Fruit fly (Drosophila melanogaster) whole organism, prepupa: ENCODE measurements around the gene pinta.
A peak's percentile ranks its signal among the peaks of the same experiment; 100 is the strongest.

Experiments used
- Blimp-1 ChIP-seq: fragments of 200-800 bp; sonication (Bioruptor generic); optimal IDR thresholded peaks from 3 replicates; lab custom pipeline; 2017; ENCODE audit warnings: missing biosample characterization, missing genetic modification characterization, mild to moderate bottlenecking, moderate library complexity, missing genetic modification reagents
- CG10669 ChIP-seq: fragments of 200-800 bp; sonication (Bioruptor generic); optimal IDR thresholded peaks from 3 replicates; lab custom pipeline; 2018; ENCODE audit warnings: missing biosample characterization, mild to moderate bottlenecking, missing genetic modification characterization, moderate library complexity
- CG11294 ChIP-seq: fragments of 200-800 bp; sonication (Bioruptor generic); IDR thresholded peaks from 2 replicates; pipeline ENCODE4 v1.3.6; 2022; ENCODE audit warnings: missing biosample characterization, missing genetic modification characterization
- CG11762 ChIP-seq: fragments of 200-800 bp; sonication (Bioruptor generic); optimal IDR thresholded peaks from 3 replicates; lab custom pipeline; 2016; ENCODE audit warnings: missing biosample characterization, missing genetic modification characterization; ENCODE audit not compliant: insufficient read depth
- CG11902 ChIP-seq: fragments of 200-800 bp; sonication (Bioruptor generic); optimal IDR thresholded peaks from 3 replicates; lab custom pipeline; 2016; ENCODE audit warnings: missing biosample characterization, missing genetic modification characterization
- CG15336 ChIP-seq: fragments of 200-800 bp; sonication (Bioruptor generic); IDR thresholded peaks from 2 replicates; pipeline ENCODE4 v1.3.6; 2022; ENCODE audit warnings: missing biosample characterization, missing genetic modification characterization
- CG16779 ChIP-seq: fragments of 200-800 bp; sonication (Bioruptor generic); optimal IDR thresholded peaks from 3 replicates; lab custom pipeline; 2017; ENCODE audit warnings: missing biosample characterization, mild to moderate bottlenecking, missing genetic modification characterization
- CG3032 ChIP-seq: fragments of 200-800 bp; optimal IDR thresholded peaks from 2 replicates; lab custom pipeline; 2019; ENCODE audit warnings: missing biosample characterization, mild to moderate bottlenecking, missing genetic modification characterization, moderate library complexity
- CG32006 ChIP-seq: fragments of 200-800 bp; sonication (Bioruptor generic); optimal IDR thresholded peaks from 3 replicates; lab custom pipeline; 2017; ENCODE audit warnings: missing biosample characterization, mild to moderate bottlenecking, missing genetic modification characterization
- CG3919 ChIP-seq: fragments of 200-800 bp; sonication (Bioruptor generic); optimal IDR thresholded peaks from 3 replicates; lab custom pipeline; 2016; ENCODE audit warnings: missing biosample characterization, missing genetic modification characterization
- CG4318 ChIP-seq: fragments of 200-800 bp; sonication (Bioruptor generic); optimal IDR thresholded peaks from 3 replicates; lab custom pipeline; 2017; ENCODE audit warnings: missing biosample characterization, mild to moderate bottlenecking, missing genetic modification characterization
- CG6163 ChIP-seq: fragments of 200-800 bp; sonication (Bioruptor generic); IDR thresholded peaks from 3 replicates; pipeline ENCODE4 v1.3.6; 2022; ENCODE audit warnings: missing biosample characterization, missing genetic modification characterization
- CG6792 ChIP-seq: fragments of 200-800 bp; sonication (Bioruptor generic); optimal IDR thresholded peaks from 3 replicates; lab custom pipeline; 2016; ENCODE audit warnings: missing biosample characterization, missing genetic modification characterization
- CG6854 ChIP-seq: fragments of 200-800 bp; sonication (Bioruptor generic); optimal IDR thresholded peaks from 2 replicates; lab custom pipeline; 2017; ENCODE audit warnings: missing biosample characterization, mild to moderate bottlenecking, missing genetic modification characterization
- CG8119 ChIP-seq: fragments of 200-800 bp; sonication (Bioruptor generic); IDR thresholded peaks from 3 replicates; pipeline ENCODE4 v1.3.6; 2022; ENCODE audit warnings: missing biosample characterization, missing genetic modification characterization
- CG8632 ChIP-seq: fragments of 200-800 bp; sonication (Bioruptor generic); optimal IDR thresholded peaks from 3 replicates; lab custom pipeline; 2016; ENCODE audit warnings: missing biosample characterization, missing genetic modification characterization
- CG9139 ChIP-seq: fragments of 200-800 bp; sonication (Bioruptor generic); optimal IDR thresholded peaks from 3 replicates; lab custom pipeline; 2017; ENCODE audit warnings: missing biosample characterization, mild to moderate bottlenecking, missing genetic modification characterization
- Eip75B ChIP-seq: fragments of 200-800 bp; sonication (Bioruptor generic); optimal IDR thresholded peaks from 3 replicates; lab custom pipeline; 2016; ENCODE audit warnings: missing biosample characterization, missing genetic modification characterization
- Eip93F ChIP-seq: fragments of 200-800 bp; sonication (Bioruptor generic); optimal IDR thresholded peaks from 2 replicates; lab custom pipeline; 2016; ENCODE audit warnings: missing biosample characterization, mild to moderate bottlenecking, missing genetic modification characterization
- Ets21C ChIP-seq: fragments of 200-800 bp; sonication (Bioruptor generic); optimal IDR thresholded peaks from 3 replicates; lab custom pipeline; 2016; ENCODE audit warnings: missing biosample characterization, missing genetic modification characterization
- Ets96B ChIP-seq: fragments of 200-800 bp; optimal IDR thresholded peaks from 2 replicates; lab custom pipeline; 2019; ENCODE audit warnings: missing biosample characterization, mild to moderate bottlenecking, missing genetic modification characterization, moderate library complexity
- Gug ChIP-seq: fragments of 200-800 bp; sonication (Bioruptor generic); IDR thresholded peaks from 2 replicates; pipeline ENCODE4 v1.3.6; 2022; ENCODE audit warnings: missing biosample characterization, missing genetic modification characterization
- Hr4 ChIP-seq: fragments of 200-800 bp; sonication (Bioruptor generic); optimal IDR thresholded peaks from 3 replicates; lab custom pipeline; 2016; ENCODE audit warnings: missing biosample characterization, missing genetic modification characterization
- Met ChIP-seq: fragments of 200-800 bp; sonication (Bioruptor generic); optimal IDR thresholded peaks from 3 replicates; lab custom pipeline; 2016; ENCODE audit warnings: missing biosample characterization, missing genetic modification characterization
- OdsH ChIP-seq: fragments of 200-800 bp; sonication (Bioruptor generic); optimal IDR thresholded peaks from 3 replicates; lab custom pipeline; 2016; ENCODE audit warnings: missing biosample characterization, missing genetic modification characterization
- Sox102F ChIP-seq: fragments of 200-800 bp; sonication (Bioruptor generic); optimal IDR thresholded peaks from 2 replicates; lab custom pipeline; 2016; ENCODE audit warnings: missing biosample characterization, mild to moderate bottlenecking, missing genetic modification characterization
- Sox14 ChIP-seq: fragments of 200-800 bp; sonication (Bioruptor generic); optimal IDR thresholded peaks from 3 replicates; lab custom pipeline; 2016; ENCODE audit warnings: missing biosample characterization, missing genetic modification characterization
- cyc ChIP-seq: fragments of 200-800 bp; sonication (Bioruptor generic); optimal IDR thresholded peaks from 3 replicates; lab custom pipeline; 2016; ENCODE audit warnings: missing biosample characterization, missing genetic modification characterization
- dsx ChIP-seq: fragments of 200-800 bp; optimal IDR thresholded peaks from 3 replicates; lab custom pipeline; 2019; ENCODE audit warnings: missing biosample characterization, mild to moderate bottlenecking, missing genetic modification characterization, moderate library complexity; ENCODE audit not compliant: poor library complexity, severe bottlenecking
- eg ChIP-seq: fragments of 200-800 bp; sonication (Bioruptor generic); IDR thresholded peaks from 3 replicates; pipeline ENCODE4 v1.3.6; 2022; ENCODE audit warnings: missing biosample characterization, missing genetic modification characterization
- esn ChIP-seq: fragments of 200-800 bp; sonication (Bioruptor generic); optimal IDR thresholded peaks from 2 replicates; lab custom pipeline; 2016; ENCODE audit warnings: missing biosample characterization, mild to moderate bottlenecking, missing genetic modification characterization, moderate library complexity
- fd85E ChIP-seq: fragments of 200-800 bp; sonication (Bioruptor generic); optimal IDR thresholded peaks from 3 replicates; lab custom pipeline; 2016; ENCODE audit warnings: missing biosample characterization, missing genetic modification characterization
- lz ChIP-seq: fragments of 200-800 bp; sonication (Bioruptor generic); optimal IDR thresholded peaks from 3 replicates; lab custom pipeline; 2016; ENCODE audit warnings: missing biosample characterization, missing genetic modification characterization
- salr ChIP-seq, 2 experiments: fragments of 200-800 bp; sonication (Bioruptor generic); optimal IDR thresholded peaks; 3 replicates each; lab custom pipeline; 2016 to 2018; ENCODE audit warnings: missing biosample characterization in 2 of 2, missing genetic modification characterization in 2 of 2, mild to moderate bottlenecking in 1 of 2
- spab ChIP-seq: fragments of 200-800 bp; sonication (Bioruptor generic); optimal IDR thresholded peaks from 2 replicates; lab custom pipeline; 2017; ENCODE audit warnings: missing biosample characterization, mild to moderate bottlenecking, missing genetic modification characterization, missing genetic modification reagents
- ss ChIP-seq, 2 experiments: fragments of 200-800 bp; sonication (Bioruptor generic); optimal IDR thresholded peaks; 2 replicates in 1 of 2; 3 replicates in 1 of 2; lab custom pipeline; 2017 to 2018; ENCODE audit warnings: mild to moderate bottlenecking in 2 of 2, missing biosample characterization in 2 of 2, missing genetic modification characterization in 2 of 2, moderate library complexity in 1 of 2
- svp ChIP-seq: fragments of 200-800 bp; sonication (Bioruptor generic); peaks from one replicate; lab custom pipeline; 2016; ENCODE audit warnings: missing biosample characterization, missing genetic modification characterization
- topi ChIP-seq: fragments of 200-800 bp; sonication (Bioruptor generic); optimal IDR thresholded peaks from 3 replicates; lab custom pipeline; 2016; ENCODE audit warnings: missing biosample characterization, missing genetic modification characterization

pinta gene

dm6 chr3R:22395409-22396178 lies 29.1 kb downstream of the pinta start (continued):
- 0 out of 3 replicates have a peak, but pooled peaks have one; percentile 24 for TF ChIP-seq CG6163 (GFP tag; lab: Robert Waterston, UW)
- peak; percentile 27 for TF ChIP-seq CG4318
- no peak for TF ChIP-seq Eip93F (GFP tag; lab: Kevin White, UChicago)
- no peak for TF ChIP-seq CG11762 (GFP tag; lab: Kevin White, UChicago)
- TF ChIP-seq Sox14: no peak
- TF ChIP-seq salr (GFP tag; optimal IDR thresholded peaks at IDR 0.05; lab: Kevin White, UChicago): no peak
- TF ChIP-seq CG6792: no peak
- TF ChIP-seq CG32006: peak; percentile 58
- no peak for TF ChIP-seq CG11294 (GFP tag; lab: Robert Waterston, UW)
- no peak for TF ChIP-seq spab (GFP tag; lab: Kevin White, UChicago)
- no peak for TF ChIP-seq svp
- peak; percentile 27 for TF ChIP-seq Blimp-1 (GFP tag; lab: Kevin White, UChicago)
- TF ChIP-seq eg (GFP tag; lab: Robert Waterston, UW): no peak
- no peak for TF ChIP-seq fd85E (GFP tag; lab: Kevin White, UChicago)

dm6 chr3R:22394004-22394403 lies 30.7 kb downstream of the pinta start, which contains the start of gene CG13857:
Gene CG13857, minus strand, starts transcription at chr3R:22394104.
- no peak for TF ChIP-seq lz
- no peak for TF ChIP-seq CG11902

dm6 chr3R:22390109-22390508 lies 34.6 kb downstream of the pinta start:
- TF ChIP-seq Gug (GFP tag; lab: Robert Waterston, UW) (no peak), CG16779 (tag; lab: Kevin White, UChicago) (no peak), Eip75B (no peak)

- TF ChIP-seq esn (GFP tag; lab: Kevin White, UChicago): no peak
- TF ChIP-seq CG10669: no peak
- no peak for TF ChIP-seq Ets96B
- no peak for TF ChIP-seq CG15336
- no peak for TF ChIP-seq CG4318
- no peak for TF ChIP-seq dsx (GFP tag; lab: Kevin White, UChicago)
- no peak for TF ChIP-seq Ets21C (GFP tag; lab: Kevin White, UChicago)
- no peak for TF ChIP-seq CG8119 (GFP tag; lab: Robert Waterston, UW)
- no peak for TF ChIP-seq OdsH
- no peak for TF ChIP-seq CG6854 (GFP tag; lab: Kevin White, UChicago)
- no peak for TF ChIP-seq ss (GFP tag; optimal IDR thresholded peaks at IDR 0.05; lab: Kevin White, UChicago)
- no peak for TF ChIP-seq cyc
- no peak for TF ChIP-seq Sox102F (GFP tag; lab: Kevin White, UChicago)
- no peak for TF ChIP-seq CG9139 (GFP tag; lab: Kevin White, UChicago)
- TF ChIP-seq Hr4: no peak
- TF ChIP-seq Met (GFP tag; lab: Kevin White, UChicago): no peak
- TF ChIP-seq, all 60 proteins: peak for 0
These were observed 35.1 kb downstream of the pinta start, which contains the start of the genes CAH8 and CG7059 for dm6 chr3R:22389614-22390013. Gene CAH8, minus strand, starts transcription at chr3R:22389714. Gene CG7059, plus strand, starts transcription at chr3R:22389780.

- TF ChIP-seq ss (GFP tag; optimal IDR thresholded peaks at IDR 0.05; lab: Kevin White, UChicago) (no peak), CG3032 (tag; lab: Kevin White, UChicago) (no peak), CG6854 (GFP tag; lab: Kevin White, UChicago) (no peak), CG11294 (GFP tag; lab: Robert Waterston, UW) (no peak), Sox102F (GFP tag; lab: Kevin White, UChicago) (no peak), CG10669 (no peak), CG8632 (GFP tag; lab: Kevin White, UChicago) (no peak), topi (no peak), CG3919 (GFP tag; lab: Kevin White, UChicago) (no peak)
These were observed 43.0 kb downstream of the pinta start, which contains the start of gene Gpdh3 for dm6 chr3R:22381735-22382134. Gene Gpdh3, plus strand, starts transcription at chr3R:22382035.
